Worm (Caenorhabditis elegans) whole organism, mixed stage, embryonic: Measurements from ENCODE around the gene fbxa-96.

Source experiments
- bed-3 ChIP-seq: fragments of 200-800 bp; sonication (Bioruptor generic); optimal IDR thresholded peaks from 3 replicates; lab custom pipeline; 2018; ENCODE audit warnings: mild to moderate bottlenecking, missing genetic modification characterization, moderate library complexity, missing compliant biosample characterization
- cnd-1 ChIP-seq: fragments of 200-800 bp; sonication (Bioruptor generic); optimal IDR thresholded peaks from 2 replicates; lab custom pipeline; 2018; ENCODE audit warnings: mild to moderate bottlenecking, missing genetic modification characterization, missing compliant biosample characterization
- pha-4 ChIP-seq: fragments of 150-350 bp; optimal IDR thresholded peaks from 2 replicates; lab custom pipeline; 2018; ENCODE audit warnings: missing biosample characterization, missing genetic modification reagents, missing genetic modification characterization
- unc-39 ChIP-seq: fragments of 150-350 bp; optimal IDR thresholded peaks from 2 replicates; lab custom pipeline; 2014; ENCODE audit warnings: missing biosample characterization, missing genetic modification characterization
- unc-62 ChIP-seq: fragments of 150-350 bp; optimal IDR thresholded peaks from 2 replicates; lab custom pipeline; 2014; ENCODE audit warnings: missing biosample characterization, missing genetic modification reagents, missing genetic modification characterization

ce11 chrX:15010941-15011340 lies 49.3 kb downstream of the fbxa-96 start:
- TF ChIP-seq cnd-1 (no peak), bed-3 (GFP tag; lab: Kevin White, UChicago) (no peak), pha-4 (no peak), unc-62 (no peak), unc-39 (tag; lab: Kevin White, UChicago) (no peak)
